Fruit fly (Drosophila melanogaster): ENCODE data around the gene eca.
A peak's percentile ranks its signal among the peaks of the same experiment; 100 is the strongest.

DNA sequence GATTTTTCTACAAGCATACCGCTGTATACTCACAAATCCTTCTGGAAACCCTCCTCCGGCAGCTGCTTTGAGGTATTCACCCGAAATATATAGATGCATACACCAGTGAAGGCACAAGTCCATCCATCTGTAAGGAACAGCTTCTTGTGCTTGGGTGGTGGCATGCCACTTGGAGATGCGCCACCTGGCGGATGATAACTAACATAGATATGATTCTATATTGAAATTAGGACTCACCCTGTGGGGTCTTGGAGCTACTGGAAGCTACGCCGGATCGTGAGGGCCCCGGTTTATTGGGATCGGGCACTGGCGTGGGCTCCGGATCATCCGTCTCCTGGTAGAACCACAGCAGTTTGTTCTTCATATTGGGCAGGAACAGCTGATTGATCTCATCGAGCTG, 12.1 kb downstream of the eca start:
- no peak for TF ChIP-seq CG8478 (optimal IDR thresholded peaks at IDR 0.05)
- peak; percentile 63 to 64 for TF ChIP-seq CTCF (optimal IDR thresholded peaks at IDR 0.05)
